Worm (Caenorhabditis elegans): Measurements from ENCODE around the gene fbxa-160.

DNA sequence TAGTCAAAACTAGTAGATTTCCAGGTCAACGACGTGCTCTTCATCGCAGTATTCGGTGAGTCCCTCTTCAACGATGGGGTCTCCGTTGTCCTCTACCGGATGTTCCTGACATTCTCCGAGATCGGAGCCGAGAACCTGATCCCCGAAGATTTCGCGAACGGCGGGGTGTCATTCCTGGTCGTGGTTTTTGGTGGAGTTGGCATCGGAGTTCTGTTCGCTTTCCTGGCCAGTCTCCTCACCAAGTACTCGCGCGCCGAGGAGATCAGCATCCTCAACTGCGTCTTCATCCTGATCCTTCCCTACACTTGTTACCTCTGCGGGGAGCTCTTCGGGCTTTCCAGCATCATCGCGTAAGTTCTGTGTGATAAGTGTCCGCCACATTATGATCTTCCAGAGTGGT, 48.2 kb upstream of the fbxa-160 start:
- TF ChIP-seq pes-1 (GFP tag; IDR thresholded peaks at IDR 0.05) (no peak), hnd-1 (tag; optimal IDR thresholded peaks at IDR 0.05) (no peak), ama-1 (optimal IDR thresholded peaks at IDR 0.05) (no peak), flt-1 (GFP tag; IDR thresholded peaks at IDR 0.05) (no peak), sea-1 (GFP tag; conservative IDR thresholded peaks at IDR 0.05) (no peak), ceh-13 (GFP tag; optimal IDR thresholded peaks at IDR 0.05) (no peak), ceh-36 (tag; optimal IDR thresholded peaks at IDR 0.05) (no peak), aly-1 (tag; optimal IDR thresholded peaks at IDR 0.05) (no peak), B0310.2 (tag; optimal IDR thresholded peaks at IDR 0.05) (no peak), hmbx-1 (tag; optimal IDR thresholded peaks at IDR 0.05) (no peak), scrt-1 (GFP tag; IDR thresholded peaks at IDR 0.05) (no peak), ets-7 (tag; optimal IDR thresholded peaks at IDR 0.05) (no peak), tbx-37 (GFP tag; conservative IDR thresholded peaks at IDR 0.05) (no peak)
